Fruit fly (Drosophila melanogaster): ENCODE data around the gene Pomp.

- TF ChIP-seq CG8478 (optimal IDR thresholded peaks at IDR 0.05) = no peak
- no peak for TF ChIP-seq CTCF (optimal IDR thresholded peaks at IDR 0.05)
Observed at dm6 chr2L:20764663-20765062, 22.8 kb upstream of the Pomp start.

Data from S2 (cell line).